Fruit fly (Drosophila melanogaster) whole organism: ENCODE results near the gene CG42729.
A peak's percentile ranks its signal among the peaks of the same experiment; 100 is the strongest.

Source experiments
- CG8478 ChIP-seq: fragments of >200 bp; optimal IDR thresholded peaks from 2 replicates; lab custom pipeline; 2018; ENCODE audit warnings: inconsistent platforms
- Dll ChIP-seq: fragments of >200 bp; optimal IDR thresholded peaks from 2 replicates; lab custom pipeline; 2017
- EcR ChIP-seq, 2 experiments: fragments of >200 bp; optimal IDR thresholded peaks; 2 replicates each; lab custom pipeline; 2017; ENCODE audit warnings: missing biosample characterization in 2 of 2, missing genetic modification characterization in 2 of 2, missing genetic modification reagents in 2 of 2
- pan ChIP-seq: fragments of >200 bp; optimal IDR thresholded peaks from 2 replicates; lab custom pipeline; 2017
- psq ChIP-seq: fragments of >200 bp; optimal IDR thresholded peaks from 2 replicates; lab custom pipeline; 2017
- usp ChIP-seq: fragments of >200 bp; optimal IDR thresholded peaks from 2 replicates; lab custom pipeline; 2017; ENCODE audit warnings: missing biosample characterization, missing genetic modification characterization, mixed read lengths

Gene CG42729

DNA sequence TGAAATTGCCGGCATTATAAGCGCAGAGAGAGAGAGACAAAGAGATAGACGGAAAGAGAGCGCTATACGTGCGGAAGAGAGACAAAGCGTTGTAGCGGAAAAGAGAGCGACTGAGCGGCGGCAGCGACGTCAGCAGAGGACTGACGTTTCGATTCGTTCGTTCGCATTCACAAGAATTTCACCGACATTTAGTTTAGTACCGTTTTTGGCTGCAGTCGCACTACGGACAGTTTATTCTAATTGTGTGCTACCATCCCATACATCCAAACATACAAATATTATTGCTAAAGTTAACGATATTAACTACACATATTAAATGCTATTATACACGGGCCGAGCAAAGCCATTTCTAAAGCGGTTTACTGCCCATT, 7.9 kb upstream of the CG42729 start, which contains the start of gene CrebA:
CrebA (plus strand) TSS at position 168 of the 371 bp plus-strand sequence.
- TF ChIP-seq Dll (lab: Kevin White, UChicago) (no peak), pan (no peak), psq (lab: Kevin White, UChicago) (no peak), usp (GFP tag; lab: Kevin White, UChicago) (no peak), CG8478 (lab: Kevin White, UChicago) (no peak), EcR (GFP tag; optimal IDR thresholded peaks at IDR 0.05; lab: Kevin White, UChicago) (no peak)

DNA sequence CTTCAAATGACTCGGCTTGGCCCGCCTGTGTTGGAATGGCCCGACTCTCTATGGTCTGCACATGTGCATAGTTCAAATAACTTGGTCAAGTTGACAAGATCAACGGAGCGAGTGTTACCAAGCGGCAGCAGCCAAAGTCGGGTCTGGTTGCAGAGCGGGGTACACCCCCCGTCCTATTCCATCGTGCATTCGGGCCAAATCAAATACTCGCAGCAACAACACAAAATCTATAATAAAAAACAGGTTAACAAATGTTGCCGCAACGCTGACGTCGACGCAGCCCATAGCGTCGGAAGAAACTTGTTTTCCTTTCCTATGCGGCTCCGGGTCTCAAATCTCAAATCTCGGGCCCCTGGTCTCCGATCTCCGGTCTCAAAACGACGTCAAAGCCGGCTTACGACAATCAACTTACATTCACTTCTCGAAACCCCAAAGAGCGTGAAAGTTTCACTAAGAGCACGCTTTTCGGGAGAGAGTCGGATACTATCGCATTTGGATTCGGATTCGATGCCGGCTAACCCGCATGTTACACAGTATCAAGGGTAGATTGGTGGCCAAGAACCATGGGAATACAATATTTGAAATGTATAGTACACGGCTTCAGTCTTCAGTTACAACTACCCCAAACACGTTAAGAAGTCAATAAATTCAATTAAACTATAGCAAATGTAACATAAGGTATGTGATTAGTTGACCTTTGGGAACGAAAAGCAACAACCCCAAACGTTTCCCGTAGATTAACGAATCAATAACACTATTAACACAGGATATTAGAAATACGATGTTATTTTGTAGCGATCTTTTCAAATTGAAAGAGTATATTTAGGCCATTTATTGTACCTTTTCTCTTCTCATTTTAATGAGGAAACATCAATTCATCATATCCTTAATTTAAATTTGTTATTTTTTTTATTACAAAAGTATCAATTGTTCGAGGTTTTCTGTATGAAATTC, 7.2 kb upstream of the CG42729 start:
- peak in 1 of 2 experiments; percentile 12 for TF ChIP-seq EcR (GFP tag; optimal IDR thresholded peaks at IDR 0.05; lab: Kevin White, UChicago)
- TF ChIP-seq Dll (lab: Kevin White, UChicago): no peak
- peak; percentile 98 for TF ChIP-seq pan

DNA sequence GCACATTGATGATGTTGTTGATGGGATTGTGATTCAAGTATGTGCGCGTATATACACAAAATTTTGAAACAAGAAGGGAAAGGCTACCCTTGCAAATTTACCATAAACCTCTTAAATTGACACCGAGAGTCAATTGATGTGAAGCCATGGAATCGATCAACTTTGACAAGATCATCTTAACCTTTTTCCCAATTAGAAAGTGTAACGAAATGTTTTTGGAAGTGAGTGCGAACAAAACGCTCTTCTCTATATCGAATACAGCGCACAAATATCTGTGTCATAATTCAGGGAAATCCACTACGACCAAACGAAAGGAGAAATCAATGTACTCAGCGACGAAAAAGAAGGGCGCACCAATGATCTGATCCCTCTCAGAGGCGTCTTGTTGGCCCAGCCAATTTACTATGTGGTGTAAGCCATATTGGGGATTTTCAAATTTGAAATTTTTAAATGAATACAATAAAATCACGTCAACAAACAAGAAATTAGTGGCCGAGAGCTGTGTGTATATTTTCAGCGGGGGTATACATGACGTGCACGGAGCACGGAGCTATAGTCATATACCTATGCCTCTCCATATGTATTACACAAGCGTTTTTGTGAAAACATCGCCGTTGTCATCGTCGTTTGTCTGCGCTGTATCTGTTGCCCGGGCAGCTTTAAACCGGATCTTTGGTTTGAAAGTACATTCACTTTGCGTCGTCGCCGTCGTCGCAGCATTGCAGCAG, 6.2 kb upstream of the CG42729 start:
- TF ChIP-seq pan (no peak), usp (GFP tag; lab: Kevin White, UChicago) (no peak), EcR (GFP tag; optimal IDR thresholded peaks at IDR 0.05; lab: Kevin White, UChicago) (no peak), CG8478 (lab: Kevin White, UChicago) (no peak), Dll (lab: Kevin White, UChicago) (no peak)

DNA sequence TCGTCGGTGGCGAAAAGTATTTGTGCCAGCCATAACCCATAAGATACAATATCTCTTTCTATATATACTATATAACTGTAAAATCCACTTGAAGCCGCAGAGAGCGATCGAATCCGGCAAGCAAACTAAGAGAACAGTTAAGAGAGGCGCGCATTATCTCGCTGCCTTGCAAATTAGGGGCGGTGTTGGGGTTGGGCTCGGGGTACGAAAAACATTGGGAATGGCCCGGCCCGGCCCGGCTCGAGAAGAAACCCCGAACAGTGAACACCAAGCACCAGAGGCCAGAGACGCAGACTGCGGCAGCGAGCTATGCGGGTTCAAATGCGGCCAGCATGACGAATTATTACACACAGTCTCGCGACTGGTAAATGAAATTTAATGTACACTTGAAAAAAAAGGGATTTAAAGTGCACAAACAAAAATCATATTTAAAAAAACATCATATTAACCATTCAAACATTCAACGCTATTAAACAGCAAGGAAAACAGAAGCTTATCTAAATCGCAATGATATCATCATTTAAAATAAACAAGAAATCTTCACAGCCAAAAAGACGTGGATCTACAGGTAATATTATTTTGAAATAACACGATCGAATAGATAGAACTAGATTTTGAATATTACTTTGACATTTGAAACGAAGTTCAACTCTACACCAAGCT, 5.2 kb upstream of the CG42729 start:
- TF ChIP-seq Dll (lab: Kevin White, UChicago): no peak
- TF ChIP-seq EcR (GFP tag; optimal IDR thresholded peaks at IDR 0.05; lab: Kevin White, UChicago): peak in 1 of 2 experiments; percentile 39

DNA sequence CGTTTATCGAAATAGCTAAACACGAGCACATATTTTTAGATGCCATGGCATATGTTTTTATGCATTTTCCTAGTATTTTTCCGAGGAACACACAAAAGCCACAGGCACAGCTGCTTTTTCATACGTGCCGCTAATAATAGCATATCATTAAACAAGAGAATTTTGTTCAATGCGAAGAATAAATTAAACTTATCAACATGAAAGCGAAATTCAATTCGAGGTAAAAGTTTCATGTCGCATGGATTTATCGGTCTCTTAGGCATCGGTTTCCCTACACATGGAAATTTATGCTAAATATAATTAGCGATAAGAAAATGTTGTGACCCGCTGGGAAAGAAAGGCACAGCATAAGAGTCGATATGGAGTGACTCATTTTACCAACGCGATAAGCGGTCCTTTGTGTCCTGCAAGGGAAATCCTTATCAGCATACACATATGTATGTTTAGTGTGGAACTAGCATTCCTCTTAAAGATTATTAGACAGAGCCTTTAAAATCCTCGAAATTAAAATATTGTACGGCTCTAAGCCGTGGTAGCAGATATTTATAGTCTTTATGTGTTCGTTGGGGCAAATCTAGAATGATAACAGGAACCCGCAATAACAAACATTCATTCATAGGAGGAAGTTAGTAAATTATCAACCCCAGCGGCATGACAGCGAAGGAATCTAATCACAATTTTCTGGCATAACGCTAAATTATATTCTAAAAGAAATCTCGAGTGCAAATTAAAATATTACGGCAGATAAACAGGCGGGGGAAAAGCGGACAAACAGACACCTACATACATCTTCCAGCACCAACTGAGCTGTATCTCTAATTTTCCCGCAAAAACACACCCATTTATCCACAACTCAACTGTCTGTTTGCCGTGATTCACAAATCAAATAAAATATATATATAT, 4.4 kb upstream of the CG42729 start, which contains the start of gene CG43248:
CG43248 (minus strand) TSS at position 51 of the 903 bp plus-strand sequence.
- TF ChIP-seq pan: no peak
- no peak for TF ChIP-seq Dll (lab: Kevin White, UChicago)
- no peak for TF ChIP-seq CG8478 (lab: Kevin White, UChicago)
- no peak for TF ChIP-seq usp (GFP tag; lab: Kevin White, UChicago)
- no peak for TF ChIP-seq EcR (GFP tag; optimal IDR thresholded peaks at IDR 0.05; lab: Kevin White, UChicago)
- no peak for TF ChIP-seq psq (lab: Kevin White, UChicago)

DNA sequence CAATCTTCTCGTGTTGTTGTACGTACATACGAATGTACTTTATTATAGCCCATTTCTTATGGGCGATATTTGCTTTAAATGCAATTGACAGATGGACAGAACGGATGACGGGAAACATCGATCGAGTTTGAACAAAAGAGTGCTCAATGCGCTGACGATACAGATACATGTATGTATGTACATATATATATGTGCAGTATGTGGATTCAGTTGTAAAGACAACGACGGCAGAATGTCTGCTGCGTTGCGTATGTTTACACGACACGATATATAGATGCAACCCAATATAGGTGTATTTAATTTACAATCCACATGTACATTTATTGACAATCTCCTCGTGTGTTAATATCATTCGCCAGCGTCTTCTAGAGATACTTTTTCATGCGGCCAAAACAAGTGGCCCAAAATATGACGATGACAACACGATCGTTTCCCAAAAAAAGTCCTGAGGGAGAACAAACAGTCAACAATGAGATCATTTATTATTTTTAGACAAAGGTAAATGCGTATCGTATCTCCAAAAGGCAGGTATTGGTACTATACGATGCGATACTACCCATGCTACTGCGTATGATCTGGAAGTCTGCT, 3.4 kb upstream of the CG42729 start:
- TF ChIP-seq psq (lab: Kevin White, UChicago): no peak
- TF ChIP-seq usp (GFP tag; lab: Kevin White, UChicago): no peak
- no peak for TF ChIP-seq CG8478 (lab: Kevin White, UChicago)
- no peak for TF ChIP-seq pan
- TF ChIP-seq Dll (lab: Kevin White, UChicago): no peak
- TF ChIP-seq EcR (GFP tag; optimal IDR thresholded peaks at IDR 0.05; lab: Kevin White, UChicago): no peak

DNA sequence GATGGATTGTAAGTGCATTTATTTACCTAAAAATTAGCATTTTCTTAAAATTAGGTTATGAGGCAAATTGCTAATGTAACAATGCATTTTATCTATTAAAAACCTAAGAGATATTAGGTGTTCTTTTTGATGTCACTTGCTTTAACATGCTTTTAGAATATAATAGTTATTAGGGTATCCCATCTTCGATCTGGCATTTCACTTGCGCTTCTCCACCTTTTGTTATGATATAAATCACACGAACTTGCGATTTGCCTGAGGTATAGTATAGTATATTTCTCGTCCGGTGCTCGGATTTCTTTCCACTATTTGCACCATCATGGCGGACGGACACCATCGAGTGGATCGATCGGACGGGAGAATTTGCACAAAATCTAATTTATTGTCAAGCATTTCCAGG, 2.8 kb upstream of the CG42729 start:
- no peak for TF ChIP-seq usp (GFP tag; lab: Kevin White, UChicago)
- TF ChIP-seq pan: no peak
- no peak for TF ChIP-seq CG8478 (lab: Kevin White, UChicago)
- no peak for TF ChIP-seq Dll (lab: Kevin White, UChicago)
- TF ChIP-seq psq (lab: Kevin White, UChicago): no peak
- TF ChIP-seq EcR (GFP tag; optimal IDR thresholded peaks at IDR 0.05; lab: Kevin White, UChicago): no peak

DNA sequence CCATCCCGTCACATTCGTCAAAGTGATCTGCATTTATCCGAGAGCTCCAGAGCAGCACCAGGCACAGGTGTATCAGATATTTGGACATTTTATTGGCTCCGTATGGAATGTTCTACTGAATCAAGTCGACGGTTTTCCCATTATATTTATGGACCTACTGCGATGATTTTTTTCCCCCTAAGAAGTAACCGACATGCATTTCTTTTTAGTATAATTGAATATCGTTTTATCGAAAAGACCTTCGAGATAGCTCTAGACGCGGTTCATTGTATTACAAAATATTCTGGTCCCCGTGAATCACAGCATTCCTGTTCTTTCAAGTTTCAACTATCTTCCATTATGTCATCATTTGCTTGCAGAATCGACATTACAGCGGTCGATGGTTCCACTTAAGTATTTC, 1.8 kb upstream of the CG42729 start, which contains the start of gene obst-H:
obst-H (minus strand) TSS at position 101 of the 400 bp plus-strand sequence.
- TF ChIP-seq EcR (GFP tag; optimal IDR thresholded peaks at IDR 0.05; lab: Kevin White, UChicago) (no peak), CG8478 (lab: Kevin White, UChicago) (no peak), psq (lab: Kevin White, UChicago) (no peak), pan (no peak), usp (GFP tag; lab: Kevin White, UChicago) (no peak), Dll (lab: Kevin White, UChicago) (no peak)

DNA sequence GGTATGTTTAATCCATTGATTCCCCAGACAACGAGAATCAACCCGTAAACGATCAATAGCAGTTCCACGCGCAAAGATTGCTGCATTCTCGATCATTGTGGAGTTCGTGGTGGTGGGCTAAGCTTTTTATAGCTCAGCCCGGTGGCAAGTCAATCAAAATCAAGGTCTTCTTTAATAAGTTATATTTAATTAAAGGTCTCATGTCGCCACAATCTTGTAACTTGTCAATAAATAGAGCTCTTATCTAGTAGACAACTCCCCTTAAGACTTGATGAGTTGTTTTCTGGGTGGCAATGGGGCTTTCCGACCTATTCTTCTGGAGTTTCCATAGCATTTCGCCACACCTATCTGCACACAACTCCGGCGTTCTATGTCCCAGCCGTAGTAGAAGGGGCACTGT, 780 bp upstream of the CG42729 start, which contains the start of gene CG42728:
CG42728 (minus strand) TSS at position 101 of the 400 bp plus-strand sequence.
- TF ChIP-seq Dll (lab: Kevin White, UChicago): no peak
- no peak for TF ChIP-seq psq (lab: Kevin White, UChicago)

DNA sequence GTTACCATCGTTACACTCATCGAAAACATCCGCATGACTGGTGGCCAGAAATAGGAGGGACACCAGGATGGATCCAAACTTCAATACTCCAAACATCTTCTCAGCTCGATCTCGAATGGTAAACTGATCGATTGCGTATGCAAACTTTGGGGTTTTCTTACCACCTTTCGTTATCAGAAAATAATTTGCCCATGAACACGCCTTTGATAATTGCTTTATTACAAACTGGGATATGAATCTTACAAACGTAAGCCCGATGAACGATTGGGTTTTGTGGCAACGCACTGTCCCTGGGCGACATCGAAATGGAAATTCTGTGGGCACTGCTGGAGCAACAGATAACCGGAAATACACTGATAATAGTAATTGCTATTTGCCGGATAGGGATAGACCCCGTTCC, 604 bp downstream of the CG42729 start, which contains the start of gene CG33985:
CG33985 (minus strand) TSS at position 101 of the 400 bp plus-strand sequence.
- TF ChIP-seq EcR (GFP tag; optimal IDR thresholded peaks at IDR 0.05; lab: Kevin White, UChicago): no peak
- no peak for TF ChIP-seq Dll (lab: Kevin White, UChicago)
- no peak for TF ChIP-seq pan
- no peak for TF ChIP-seq psq (lab: Kevin White, UChicago)
- no peak for TF ChIP-seq usp (GFP tag; lab: Kevin White, UChicago)
- TF ChIP-seq CG8478 (lab: Kevin White, UChicago): no peak
